Fruit fly (Drosophila melanogaster) whole organism: ENCODE data around the gene CG11695.

ENCODE experiments used
- CG8478 ChIP-seq: fragments of >200 bp; optimal IDR thresholded peaks from 2 replicates; lab custom pipeline; 2018; ENCODE audit warnings: inconsistent platforms
- Dll ChIP-seq: fragments of >200 bp; optimal IDR thresholded peaks from 2 replicates; lab custom pipeline; 2017
- EcR ChIP-seq, 2 experiments: fragments of >200 bp; optimal IDR thresholded peaks; 2 replicates each; lab custom pipeline; 2017; ENCODE audit warnings: missing biosample characterization in 2 of 2, missing genetic modification characterization in 2 of 2, missing genetic modification reagents in 2 of 2
- pan ChIP-seq: fragments of >200 bp; optimal IDR thresholded peaks from 2 replicates; lab custom pipeline; 2017
- psq ChIP-seq: fragments of >200 bp; optimal IDR thresholded peaks from 2 replicates; lab custom pipeline; 2017
- usp ChIP-seq: fragments of >200 bp; optimal IDR thresholded peaks from 2 replicates; lab custom pipeline; 2017; ENCODE audit warnings: missing biosample characterization, missing genetic modification characterization, mixed read lengths

The CG11695 gene

DNA sequence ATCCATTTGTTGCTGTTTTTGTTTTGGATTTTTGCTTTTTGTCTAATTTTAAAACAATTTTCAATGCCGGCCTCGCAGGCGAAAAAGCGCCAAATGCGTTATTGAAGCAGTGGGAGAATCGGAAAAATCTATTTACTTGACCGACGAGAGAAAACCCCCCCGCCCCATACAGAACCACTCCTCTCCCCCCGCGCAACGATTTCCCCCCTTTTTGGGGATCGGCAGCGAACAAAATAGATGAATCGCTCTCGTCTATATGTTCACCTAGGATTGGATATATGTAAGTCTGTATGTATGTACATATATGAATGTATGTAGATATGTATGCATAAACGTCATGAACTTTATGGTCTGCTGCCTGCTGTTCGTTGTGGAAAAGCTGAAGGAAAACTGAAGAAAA lies 19.9 kb upstream of the CG11695 start:
- TF ChIP-seq EcR (GFP tag; optimal IDR thresholded peaks at IDR 0.05; lab: Kevin White, UChicago) = no peak
- no peak for TF ChIP-seq psq (lab: Kevin White, UChicago)
- no peak for TF ChIP-seq pan (lab: Kevin White, UChicago)
- no peak for TF ChIP-seq usp
- TF ChIP-seq CG8478 = no peak
- TF ChIP-seq Dll (lab: Kevin White, UChicago) = no peak

DNA sequence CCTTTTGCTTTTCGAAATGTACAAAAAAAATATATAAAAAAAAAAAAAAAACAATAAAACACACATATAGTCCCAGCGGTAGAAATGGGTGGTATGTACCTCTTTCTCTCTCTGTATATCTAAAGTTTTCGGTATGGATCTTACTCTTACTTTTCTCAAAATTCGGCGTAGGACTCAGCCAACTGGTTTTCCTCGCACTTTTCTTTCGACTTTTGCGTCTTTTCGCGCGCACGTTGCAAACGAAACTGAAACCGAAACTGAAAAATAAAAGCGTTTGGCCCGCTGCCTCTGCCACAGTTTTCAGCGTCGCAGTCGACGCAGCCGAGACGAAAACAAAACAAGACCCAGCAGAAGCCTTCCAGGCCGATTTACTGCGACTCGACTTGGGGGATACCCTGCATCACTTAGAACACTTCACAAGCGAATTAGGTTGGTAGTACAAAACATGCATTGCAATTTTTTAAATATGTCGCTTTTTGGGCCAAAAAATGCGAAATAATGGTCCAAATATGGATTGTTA lies 18.2 kb upstream of the CG11695 start, which contains the start of gene CG1572:
CG1572 (minus strand) TSS at position 266 of the 520 bp plus-strand sequence.
- peak; percentile 90 for TF ChIP-seq pan (lab: Kevin White, UChicago)
- no peak for TF ChIP-seq psq (lab: Kevin White, UChicago)

DNA sequence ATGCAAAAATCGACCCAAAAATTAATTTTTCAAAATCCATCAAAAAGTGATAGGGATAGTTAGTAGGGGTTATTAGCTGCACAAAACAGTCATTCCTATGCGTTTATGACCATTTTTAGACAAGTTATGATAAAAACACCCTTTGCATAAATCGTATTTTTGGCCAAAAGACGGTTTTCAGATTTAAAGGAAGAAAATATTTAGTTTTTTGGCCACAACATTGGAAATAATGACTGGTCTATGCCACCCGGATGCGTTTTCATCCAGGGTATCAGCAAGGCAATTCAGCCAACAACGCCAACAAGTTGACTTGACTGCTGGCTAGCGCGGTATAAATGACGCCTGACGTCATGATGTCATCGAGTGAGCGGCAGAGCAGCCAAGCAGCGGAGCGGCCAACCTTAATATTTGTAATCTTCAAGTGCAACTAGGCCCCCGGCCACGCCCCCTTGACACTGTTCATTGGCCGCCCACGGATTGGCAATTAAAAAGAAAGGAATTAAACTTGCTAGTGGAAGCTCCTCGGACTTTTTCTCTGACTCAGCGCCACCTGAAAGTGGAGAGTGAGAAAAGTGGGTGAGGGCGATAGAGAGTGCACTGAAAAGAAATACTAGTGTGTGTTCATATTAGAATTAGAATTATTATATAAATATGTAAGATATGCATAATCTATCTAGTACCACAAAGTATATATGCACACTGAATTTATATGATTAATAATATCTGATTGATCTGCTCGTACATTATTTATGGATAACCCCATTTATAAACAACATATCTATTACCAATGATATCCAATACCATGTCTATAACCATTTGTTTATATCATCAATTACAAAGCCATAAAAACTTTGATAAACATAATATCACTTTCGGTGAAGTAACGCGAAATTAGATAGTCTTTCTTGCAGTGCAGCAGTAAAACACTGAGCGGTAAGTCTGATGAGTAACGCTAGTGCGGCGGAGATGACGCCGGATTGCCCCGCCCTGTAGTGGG lies 16.7 kb upstream of the CG11695 start:
- TF ChIP-seq pan (lab: Kevin White, UChicago) = peak; percentile 73
- TF ChIP-seq usp = no peak

DNA sequence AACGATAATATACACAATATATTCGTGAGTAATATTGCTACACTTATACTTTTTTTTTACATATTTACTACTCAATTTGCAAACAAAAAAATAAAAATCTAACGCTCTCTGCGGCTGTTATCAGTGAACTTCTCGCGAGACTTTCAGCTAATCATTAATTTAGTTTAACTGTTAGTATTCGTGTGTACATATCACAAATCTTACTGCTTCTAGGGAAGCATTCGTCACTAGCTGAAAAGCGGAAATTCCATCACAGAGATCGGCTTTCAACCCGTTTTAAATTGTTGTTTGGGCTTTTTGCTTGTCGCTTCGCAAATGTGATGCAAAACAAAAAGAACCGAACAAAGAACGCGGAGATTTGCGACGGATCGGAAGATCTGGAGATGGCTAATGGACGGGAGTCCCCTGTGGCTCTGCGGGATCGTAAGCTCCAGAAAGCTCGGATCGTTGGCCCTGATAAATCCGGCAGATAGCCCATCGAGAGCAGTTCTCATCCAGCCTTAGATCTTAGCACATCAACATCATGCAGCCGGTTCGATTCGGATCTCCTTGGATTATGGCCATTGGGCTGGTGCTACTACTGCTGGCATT lies 15.1 kb upstream of the CG11695 start, which contains the start of gene PGRP-SA:
PGRP-SA (plus strand) TSS at position 194 of the 591 bp plus-strand sequence.
- no peak for TF ChIP-seq usp

DNA sequence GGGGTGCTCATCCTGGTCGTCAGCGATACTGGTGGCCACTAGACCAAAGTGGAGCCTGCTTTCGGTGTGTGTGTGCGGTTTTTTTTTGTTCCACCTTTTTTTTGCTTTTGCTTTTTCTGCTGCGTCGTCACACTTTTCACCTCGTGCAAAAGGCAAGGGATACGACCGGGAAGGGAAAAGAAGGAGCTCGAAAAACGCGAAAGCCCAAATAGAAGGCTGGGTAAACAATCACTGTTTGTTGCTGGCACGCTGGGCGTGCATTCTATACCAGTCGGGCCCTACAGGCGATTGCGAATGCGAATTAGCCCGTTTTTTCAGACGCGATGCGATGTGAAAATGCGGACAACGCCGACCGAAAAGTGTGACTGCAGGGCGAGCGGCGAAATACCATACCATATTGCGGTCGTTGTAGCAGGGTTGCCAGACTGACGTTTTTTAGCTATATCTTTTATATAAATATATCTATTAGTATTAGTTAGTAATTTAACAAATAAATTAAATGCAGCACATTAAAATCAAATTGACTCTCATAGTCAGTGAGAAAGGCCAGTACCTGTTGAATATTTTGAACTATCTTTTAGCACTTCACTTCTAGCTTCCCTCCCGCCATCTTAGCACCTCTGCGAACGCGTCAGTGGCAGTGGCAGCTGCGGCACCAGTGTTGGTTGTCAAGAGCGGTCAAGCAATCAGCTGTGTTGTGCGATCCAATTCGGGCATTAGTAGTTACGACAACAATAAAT lies 6.6 kb upstream of the CG11695 start, which contains the start of the genes Polr2A and CG11699:
Polr2A (minus strand) TSS at position 371 of the 740 bp plus-strand sequence.
CG11699 (plus strand) TSS at position 666 of the 740 bp plus-strand sequence.
- TF ChIP-seq CG8478 (no peak), pan (lab: Kevin White, UChicago) (no peak), Dll (lab: Kevin White, UChicago) (no peak), usp (no peak), EcR (GFP tag; optimal IDR thresholded peaks at IDR 0.05; lab: Kevin White, UChicago) (no peak), psq (lab: Kevin White, UChicago) (no peak)

DNA sequence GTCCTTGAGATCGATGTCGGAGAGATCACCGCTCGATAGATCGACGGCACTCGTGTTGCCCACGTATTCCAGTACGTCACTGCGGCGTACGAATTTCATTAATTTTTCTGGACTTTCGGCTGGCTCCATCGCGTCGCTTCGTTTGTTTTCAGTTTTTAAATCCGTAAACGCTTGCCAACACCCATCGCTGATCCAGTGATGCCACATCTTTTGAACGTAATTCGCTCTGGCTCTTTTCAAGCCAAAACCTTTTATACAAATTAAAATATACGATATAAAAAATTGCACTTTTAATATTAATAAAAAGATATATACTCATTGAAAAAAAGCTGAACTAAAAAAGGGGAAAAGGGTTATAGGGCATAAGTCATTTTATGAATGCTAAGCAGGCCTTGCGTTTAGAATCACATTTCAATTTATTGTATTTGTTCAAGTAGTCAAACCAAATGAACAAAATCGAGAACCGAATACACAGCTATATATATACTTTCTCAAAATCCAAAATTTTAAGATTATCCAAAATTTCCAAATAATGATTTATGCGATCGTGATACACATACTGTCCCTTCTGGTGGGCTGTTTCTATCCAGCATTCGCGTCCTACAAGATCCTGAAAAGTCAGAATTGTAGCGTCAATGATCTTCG lies 4.3 kb upstream of the CG11695 start, which contains the start of the genes Kmn1 and Reepl1:
Kmn1 (minus strand) TSS at position 173 of the 645 bp plus-strand sequence.
Reepl1 (plus strand) TSS at position 438 of the 645 bp plus-strand sequence.
- TF ChIP-seq pan (lab: Kevin White, UChicago) = no peak
- TF ChIP-seq Dll (lab: Kevin White, UChicago) = no peak
- TF ChIP-seq EcR (GFP tag; optimal IDR thresholded peaks at IDR 0.05; lab: Kevin White, UChicago) = no peak
- no peak for TF ChIP-seq CG8478
- TF ChIP-seq psq (lab: Kevin White, UChicago) = no peak
- no peak for TF ChIP-seq usp

DNA sequence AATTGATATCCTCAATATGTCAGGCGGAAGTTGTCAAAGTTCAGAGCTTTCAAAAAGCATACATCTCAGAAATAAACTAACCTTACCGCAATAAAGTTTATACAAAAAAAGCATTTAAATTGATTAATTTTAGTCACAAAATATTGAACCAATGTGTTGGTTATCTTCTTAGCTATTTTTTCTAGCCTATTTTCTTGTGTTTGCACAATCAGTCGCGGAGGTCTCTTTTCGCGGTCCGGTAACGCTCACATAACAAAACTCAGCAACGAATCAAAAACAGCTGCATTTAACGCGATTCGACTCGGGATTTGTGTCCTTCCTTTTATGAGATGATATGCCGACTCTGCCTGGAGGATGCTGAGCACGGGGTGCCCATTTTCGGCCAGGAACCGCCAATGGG lies 3.2 kb upstream of the CG11695 start, which contains the start of gene CG11696:
CG11696 (plus strand) TSS at position 203 of the 400 bp plus-strand sequence.
- TF ChIP-seq psq (lab: Kevin White, UChicago) (no peak), CG8478 (no peak), Dll (lab: Kevin White, UChicago) (no peak), usp (no peak), EcR (GFP tag; optimal IDR thresholded peaks at IDR 0.05; lab: Kevin White, UChicago) (no peak), pan (lab: Kevin White, UChicago) (no peak)

DNA sequence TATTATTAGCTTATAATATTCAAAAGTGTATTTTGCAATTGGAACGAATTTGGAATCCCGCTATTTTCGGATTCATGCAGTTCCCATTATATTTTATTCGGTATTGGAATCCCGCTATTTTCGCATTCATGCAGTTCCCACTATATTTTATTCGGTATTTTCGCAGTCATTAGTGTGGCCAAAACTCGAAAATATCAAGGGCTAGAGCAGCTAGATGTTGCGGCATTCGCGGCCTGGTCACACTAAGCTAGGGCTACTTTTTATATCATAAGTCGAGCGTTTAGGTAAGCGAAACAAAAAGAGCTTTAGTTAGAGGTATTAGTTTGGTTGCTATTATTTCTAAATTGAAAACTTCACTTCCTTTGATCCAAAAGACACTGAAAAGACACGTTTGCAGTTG lies 2.2 kb downstream of the CG11695 start:
- TF ChIP-seq EcR (GFP tag; optimal IDR thresholded peaks at IDR 0.05; lab: Kevin White, UChicago) (no peak), psq (lab: Kevin White, UChicago) (no peak), pan (lab: Kevin White, UChicago) (no peak), usp (no peak), Dll (lab: Kevin White, UChicago) (no peak), CG8478 (no peak)

DNA sequence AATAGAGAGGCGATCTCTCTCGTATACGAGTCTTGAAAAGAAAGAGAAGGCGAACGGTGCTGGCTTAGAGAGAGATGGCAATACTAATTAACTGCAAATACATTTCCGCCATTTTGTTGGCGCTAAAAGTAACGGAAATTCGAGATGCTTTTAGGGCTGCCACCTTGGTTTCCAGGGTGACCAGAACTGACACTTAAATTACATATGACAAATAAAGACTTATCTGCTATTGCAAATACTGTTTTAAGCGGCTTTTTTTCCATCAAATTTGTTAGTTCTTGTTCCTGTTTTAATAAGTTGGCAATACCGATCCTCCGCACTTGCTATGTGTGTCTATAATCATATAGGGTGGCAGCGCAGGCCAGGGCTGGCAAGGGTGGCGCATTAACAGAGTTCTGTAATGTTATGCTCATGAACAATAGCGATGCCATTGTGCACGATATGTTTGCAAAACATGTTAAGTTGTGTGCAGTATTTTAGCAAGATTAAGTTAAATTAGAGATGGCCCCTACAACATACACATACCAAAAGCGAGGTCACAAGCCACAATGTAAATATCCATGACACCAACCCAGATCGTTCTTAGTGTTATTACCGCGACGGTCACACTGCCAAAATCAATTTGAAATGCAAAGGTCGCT lies 3.6 kb downstream of the CG11695 start, which contains the start of gene nod:
nod (plus strand) TSS at position 573 of the 641 bp plus-strand sequence.
- no peak for TF ChIP-seq CG8478
- TF ChIP-seq pan (lab: Kevin White, UChicago) = no peak
- TF ChIP-seq EcR (GFP tag; optimal IDR thresholded peaks at IDR 0.05; lab: Kevin White, UChicago) = no peak
- no peak for TF ChIP-seq usp
- no peak for TF ChIP-seq psq (lab: Kevin White, UChicago)
- TF ChIP-seq Dll (lab: Kevin White, UChicago) = no peak

DNA sequence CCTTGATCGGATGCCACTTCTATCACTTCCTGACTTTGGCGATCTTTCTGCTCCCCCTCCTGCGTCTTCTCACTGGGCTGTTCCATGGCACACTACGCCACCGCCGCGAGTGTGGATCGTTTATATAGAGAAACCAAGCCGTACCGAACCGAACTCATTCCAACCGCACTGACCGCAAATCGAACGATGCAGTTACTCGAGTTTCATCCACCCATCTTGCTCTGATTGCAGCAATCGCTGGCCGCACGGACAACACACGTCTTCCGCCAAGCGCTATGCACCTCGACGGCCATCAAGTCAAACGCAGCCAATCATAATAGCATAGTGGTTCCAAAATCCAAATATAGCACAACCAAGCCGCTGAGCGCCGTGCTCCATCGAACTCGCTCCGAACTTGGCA lies 7.4 kb downstream of the CG11695 start, which contains the start of gene pkm:
pkm (minus strand) TSS at position 101 of the 400 bp plus-strand sequence.
- TF ChIP-seq usp (no peak), EcR (GFP tag; optimal IDR thresholded peaks at IDR 0.05; lab: Kevin White, UChicago) (no peak), Dll (lab: Kevin White, UChicago) (no peak), pan (lab: Kevin White, UChicago) (no peak), psq (lab: Kevin White, UChicago) (no peak), CG8478 (no peak)
